Fruit fly (Drosophila melanogaster): ENCODE results near the gene CG32069.

CG32069 gene

dm6 chr3L:11070372-11070854 is 8.0 kb upstream of the CG32069 start, which contains the start of gene Mocs1 (continued):
- no peak for TF ChIP-seq Bdp1 (GFP tag; optimal IDR thresholded peaks at IDR 0.05)
- TF ChIP-seq jing (GFP tag; optimal IDR thresholded peaks at IDR 0.05), result no peak
- no peak for TF ChIP-seq da (GFP tag; optimal IDR thresholded peaks at IDR 0.05)
- peak; percentile 75 for TF ChIP-seq Med (GFP tag)
- TF ChIP-seq CG17328 (GFP tag; IDR thresholded peaks at IDR 0.05), result peak; percentile 30; the same call in 1 of the 2 replicates
- no peak for TF ChIP-seq CG5180 (GFP tag; optimal IDR thresholded peaks at IDR 0.05)
- no peak for TF ChIP-seq gce (GFP tag; IDR thresholded peaks at IDR 0.05)
- no peak for TF ChIP-seq nmo (GFP tag; optimal IDR thresholded peaks at IDR 0.05)
- TF ChIP-seq sens-2 (GFP tag; IDR thresholded peaks at IDR 0.05), result no peak
- peak; percentile 53 for TF ChIP-seq CG15514 (GFP tag; optimal IDR thresholded peaks at IDR 0.05)
- TF ChIP-seq ftz-f1 (GFP tag; optimal IDR thresholded peaks at IDR 0.05), result peak; percentile 40
- no peak for TF ChIP-seq CG13624 (GFP tag; optimal IDR thresholded peaks at IDR 0.05)
- peak in 1 of 2 experiments; percentile 98 for TF ChIP-seq Hr78 (GFP tag; optimal IDR thresholded peaks at IDR 0.05)
- no peak for TF ChIP-seq CG1792 (GFP tag; optimal IDR thresholded peaks at IDR 0.05)
- TF ChIP-seq nerfin-2 (GFP tag; IDR thresholded peaks at IDR 0.05; ENCODE audit: partially characterized antibody), result no peak
- TF ChIP-seq yki (optimal IDR thresholded peaks at IDR 0.05), result no peak
- no peak for TF ChIP-seq trem (tag; optimal IDR thresholded peaks at IDR 0.05)
- TF ChIP-seq lab (GFP tag; optimal IDR thresholded peaks at IDR 0.05), result peak; percentile 68
- TF ChIP-seq CG9437 (GFP tag; optimal IDR thresholded peaks at IDR 0.05), result peak; percentile 1
- TF ChIP-seq CG10267 (tag; optimal IDR thresholded peaks at IDR 0.05), result peak; percentile 24
- peak; percentile 6 for TF ChIP-seq CG15269 (tag; optimal IDR thresholded peaks at IDR 0.05)
- TF ChIP-seq Hr39 (optimal IDR thresholded peaks at IDR 0.05), result no peak
- TF ChIP-seq CG9215 (GFP tag; IDR thresholded peaks at IDR 0.05), result no peak
- TF ChIP-seq MBD-R2 (GFP tag; IDR thresholded peaks at IDR 0.05), result peak; percentile 41; the same call in 1 of the 2 replicates
- TF ChIP-seq Xrp1 (GFP tag; IDR thresholded peaks at IDR 0.05), result peak; percentile 28; the same call in 1 of the 2 replicates
- TF ChIP-seq CG6683 (GFP tag; optimal IDR thresholded peaks at IDR 0.05), result peak; percentile 2
- peak; percentile 62 for TF ChIP-seq Rfx (GFP tag; IDR thresholded peaks at IDR 0.05)
- TF ChIP-seq grau (tag; optimal IDR thresholded peaks at IDR 0.05), result peak; percentile 17
- peak; percentile 30; the same call in 1 of the 2 replicates for TF ChIP-seq wdn (GFP tag; IDR thresholded peaks at IDR 0.05)
- TF ChIP-seq B-H1 (GFP tag; IDR thresholded peaks at IDR 0.05), result no peak; the same call in 2 of the 3 replicates
- TF ChIP-seq mirr (GFP tag; optimal IDR thresholded peaks at IDR 0.05), result peak; percentile 23
- TF ChIP-seq hbn (GFP tag; IDR thresholded peaks at IDR 0.05; ENCODE audit: partially characterized antibody), result 0 out of 2 replicates have a peak, but pooled peaks have one; percentile 34
- peak; percentile 32; the same call in 1 of the 3 replicates for TF ChIP-seq Dbx (GFP tag; IDR thresholded peaks at IDR 0.05)
- TF ChIP-seq crol (GFP tag; IDR thresholded peaks at IDR 0.05), result peak; percentile 96
- no peak for TF ChIP-seq CG2875 (GFP tag; optimal IDR thresholded peaks at IDR 0.05)
- TF ChIP-seq CG11085 (GFP tag; IDR thresholded peaks at IDR 0.05), result peak; percentile 20; the same call in 1 of the 2 replicates
- no peak for TF ChIP-seq zfh2 (GFP tag; optimal IDR thresholded peaks at IDR 0.05)
- no peak for TF ChIP-seq CG4820 (GFP tag; optimal IDR thresholded peaks at IDR 0.05)
- TF ChIP-seq chinmo (GFP tag; IDR thresholded peaks at IDR 0.05; ENCODE audit: partially characterized antibody), result peak; percentile 88; the same call in 3 of the 4 replicates
- peak; percentile 19; the same call in 1 of the 2 replicates for TF ChIP-seq ranshi (GFP tag; IDR thresholded peaks at IDR 0.05)
- peak; percentile 26; the same call in 1 of the 2 replicates for TF ChIP-seq ttk (GFP tag; IDR thresholded peaks at IDR 0.05)
- TF ChIP-seq CG17612 (GFP tag; IDR thresholded peaks at IDR 0.05), result no peak
- 0 out of 3 replicates have a peak, but pooled peaks have one; percentile 24 for TF ChIP-seq otp (GFP tag; IDR thresholded peaks at IDR 0.05)
- no peak for TF ChIP-seq Bgb (GFP tag; IDR thresholded peaks at IDR 0.05; ENCODE audit: partially characterized antibody)
- TF ChIP-seq Mrtf (GFP tag; IDR thresholded peaks at IDR 0.05), result peak; percentile 13; the same call in 1 of the 3 replicates
- TF ChIP-seq gro (GFP tag; optimal IDR thresholded peaks at IDR 0.05), result peak; percentile 15
- peak; percentile 53 for TF ChIP-seq Drgx (GFP tag; IDR thresholded peaks at IDR 0.05)
- TF ChIP-seq CHES-1-like (GFP tag; optimal IDR thresholded peaks at IDR 0.05), result peak; percentile 15
- peak; percentile 6 for TF ChIP-seq caup (GFP tag; optimal IDR thresholded peaks at IDR 0.05; ENCODE audit: severe bottlenecking)
- no peak for TF ChIP-seq Fer3 (tag; optimal IDR thresholded peaks at IDR 0.05)
